Worm (Caenorhabditis elegans): Measurements from ENCODE around the gene C07H4.1.

C07H4.1 gene

ce11 chrII:9092910-9093309 is 574 bp downstream of the C07H4.1 start:
- TF ChIP-seq mep-1 (tag; optimal IDR thresholded peaks at IDR 0.05) (no peak), ceh-62 (tag; optimal IDR thresholded peaks at IDR 0.05) (no peak), T26A8.4 (GFP tag; IDR thresholded peaks at IDR 0.05) (no peak), ZK337.2 (GFP tag; IDR thresholded peaks at IDR 0.05) (no peak), ceh-28 (tag; optimal IDR thresholded peaks at IDR 0.05) (no peak), spr-3 (GFP tag; optimal IDR thresholded peaks at IDR 0.05) (no peak), Y105C5A.15 (GFP tag; IDR thresholded peaks at IDR 0.05) (no peak), nhr-48 (tag; optimal IDR thresholded peaks at IDR 0.05) (no peak), tra-1 (GFP tag; IDR thresholded peaks at IDR 0.05) (no peak), Y48G9A.11 (GFP tag; IDR thresholded peaks at IDR 0.05) (no peak), F49E8.2 (tag; optimal IDR thresholded peaks at IDR 0.05; ENCODE audit: borderline replicate concordance) (no peak), nhr-76 (tag; optimal IDR thresholded peaks at IDR 0.05) (no peak), dmd-9 (GFP tag; IDR thresholded peaks at IDR 0.05) (no peak), ama-1 (optimal IDR thresholded peaks at IDR 0.05) (no peak), dpl-1 (GFP tag; optimal IDR thresholded peaks at IDR 0.05) (no peak), daf-16 (GFP tag; optimal IDR thresholded peaks at IDR 0.05) (no peak), daf-16 (tag; optimal IDR thresholded peaks at IDR 0.05) (peak; percentile 24), lin-39 (tag; optimal IDR thresholded peaks at IDR 0.05) (no peak), nhr-11 (tag; optimal IDR thresholded peaks at IDR 0.05) (no peak), dve-1 (tag; optimal IDR thresholded peaks at IDR 0.05; ENCODE audit: insufficient read depth) (peak; percentile 55), vab-7 (GFP tag; IDR thresholded peaks at IDR 0.05) (no peak), dmd-8 (GFP tag; IDR thresholded peaks at IDR 0.05) (no peak), lsy-2 (tag; optimal IDR thresholded peaks at IDR 0.05) (no peak), arid-1 (GFP tag; conservative IDR thresholded peaks at IDR 0.05) (no peak), lir-3 (tag; optimal IDR thresholded peaks at IDR 0.05) (no peak), zip-11 (GFP tag; IDR thresholded peaks at IDR 0.05) (no peak), lin-13 (GFP tag; optimal IDR thresholded peaks at IDR 0.05) (no peak), hlh-30 (tag; optimal IDR thresholded peaks at IDR 0.05; ENCODE audit: insufficient read depth) (peak; percentile 58), F26F4.8 (GFP tag; conservative IDR thresholded peaks at IDR 0.05) (no peak), hlh-11 (tag; optimal IDR thresholded peaks at IDR 0.05) (peak; percentile 60), zfp-3 (GFP tag; conservative IDR thresholded peaks at IDR 0.05) (no peak), fkh-10 (GFP tag; optimal IDR thresholded peaks at IDR 0.05) (no peak), ztf-11 (tag; optimal IDR thresholded peaks at IDR 0.05) (no peak), ctbp-1 (GFP tag; IDR thresholded peaks at IDR 0.05) (no peak), unc-62 (GFP tag; optimal IDR thresholded peaks at IDR 0.05 in 1 of 2) (no peak), unc-62 (tag; optimal IDR thresholded peaks at IDR 0.05) (no peak), aha-1 (tag) (peak; percentile 67), lin-15B (tag; optimal IDR thresholded peaks at IDR 0.05) (no peak), dmd-6 (GFP tag; IDR thresholded peaks at IDR 0.05) (peak; percentile 73), nhr-28 (tag; optimal IDR thresholded peaks at IDR 0.05) (peak; percentile 46), mes-2 (tag; optimal IDR thresholded peaks at IDR 0.05; ENCODE audit: poor library complexity, severe bottlenecking) (no peak), lim-7 (GFP tag; IDR thresholded peaks at IDR 0.05) (no peak), pqm-1 (tag; optimal IDR thresholded peaks at IDR 0.05) (peak; percentile 87)

- no peak for TF ChIP-seq F10B5.3 (tag; optimal IDR thresholded peaks at IDR 0.05)
- no peak for TF ChIP-seq saeg-2 (GFP tag; IDR thresholded peaks at IDR 0.05)
These were observed 7.2 kb downstream of the C07H4.1 start, which contains the start of gene hlh-3 for ce11 chrII:9086308-9086707. hlh-3 (plus strand) TSS chrII:9086608.

Data from whole organism, L4 larva.